Fruit fly (Drosophila melanogaster): ENCODE measurements around the gene CG13926.

The CG13926 gene

dm6 chr3L:1652700-1653200 is 34.8 kb upstream of the CG13926 start, which contains the start of the genes CG7970 and Vta1 (continued):
- TF ChIP-seq CG8359 (GFP tag; optimal IDR thresholded peaks at IDR 0.05; ENCODE audit: borderline replicate concordance) = no peak
- no peak for TF ChIP-seq Optix (GFP tag; IDR thresholded peaks at IDR 0.05)
- TF ChIP-seq CG10366 (GFP tag; IDR thresholded peaks at IDR 0.05) = no peak
- TF ChIP-seq YL-1 (GFP tag; optimal IDR thresholded peaks at IDR 0.05) = peak; percentile 68
- TF ChIP-seq CG15696 (tag; optimal IDR thresholded peaks at IDR 0.05) = no peak
- no peak for TF ChIP-seq CG11247 (GFP tag; IDR thresholded peaks at IDR 0.05)
- TF ChIP-seq tap (tag; optimal IDR thresholded peaks at IDR 0.05) = no peak
- TF ChIP-seq Hr39 (optimal IDR thresholded peaks at IDR 0.05) = no peak
- peak; percentile 16 for TF ChIP-seq nmo (GFP tag; optimal IDR thresholded peaks at IDR 0.05)
- no peak for TF ChIP-seq vfl (GFP tag; optimal IDR thresholded peaks at IDR 0.05)
- TF ChIP-seq HLH4C (GFP tag; IDR thresholded peaks at IDR 0.05; ENCODE audit: partially characterized antibody) = no peak
- TF ChIP-seq Oaz (GFP tag; IDR thresholded peaks at IDR 0.05) = no peak
- TF ChIP-seq Mrtf (GFP tag; IDR thresholded peaks at IDR 0.05) = no peak
- TF ChIP-seq Opbp (GFP tag; IDR thresholded peaks at IDR 0.05; ENCODE audit: partially characterized antibody) = 0 out of 3 replicates have a peak, but pooled peaks have one; percentile 44
- TF ChIP-seq CG10565 (GFP tag; optimal IDR thresholded peaks at IDR 0.05) = no peak
- TF ChIP-seq Abd-B (GFP tag; optimal IDR thresholded peaks at IDR 0.05) = no peak
- peak; percentile 99 for TF ChIP-seq CG15514 (GFP tag; optimal IDR thresholded peaks at IDR 0.05)
- TF ChIP-seq phol (tag; optimal IDR thresholded peaks at IDR 0.05) = no peak
- no peak for TF ChIP-seq CG9609 (GFP tag; optimal IDR thresholded peaks at IDR 0.05)
- no peak for TF ChIP-seq CG32772 (GFP tag; IDR thresholded peaks at IDR 0.05)
- TF ChIP-seq Ets97D (GFP tag; optimal IDR thresholded peaks at IDR 0.05) = no peak
- no peak for TF ChIP-seq CkIIα-i1 (GFP tag; IDR thresholded peaks at IDR 0.05)
- no peak for TF ChIP-seq p53 (GFP tag; optimal IDR thresholded peaks at IDR 0.05)
- TF ChIP-seq Atf6 (GFP tag; IDR thresholded peaks at IDR 0.05) = no peak
- TF ChIP-seq Drgx (GFP tag; IDR thresholded peaks at IDR 0.05) = peak; percentile 63
- no peak for TF ChIP-seq D19A (tag; optimal IDR thresholded peaks at IDR 0.05)
- no peak for TF ChIP-seq HHEX (GFP tag; optimal IDR thresholded peaks at IDR 0.05)
- no peak for TF ChIP-seq CG10979 (tag; optimal IDR thresholded peaks at IDR 0.05)
- TF ChIP-seq Taf1 (GFP tag; IDR thresholded peaks at IDR 0.05) = no peak
- no peak for TF ChIP-seq CG17186 (GFP tag; optimal IDR thresholded peaks at IDR 0.05)
- TF ChIP-seq Sin3A (optimal IDR thresholded peaks at IDR 0.05) = peak; percentile 47
- peak; percentile 98 for TF ChIP-seq nom (GFP tag; optimal IDR thresholded peaks at IDR 0.05)
- no peak for TF ChIP-seq CG6254 (GFP tag; optimal IDR thresholded peaks at IDR 0.05)
- no peak for TF ChIP-seq CG4328 (GFP tag; optimal IDR thresholded peaks at IDR 0.05)
- TF ChIP-seq Hmr (GFP tag; optimal IDR thresholded peaks at IDR 0.05) = no peak
- TF ChIP-seq CG14441 (GFP tag; IDR thresholded peaks at IDR 0.05) = no peak
- TF ChIP-seq Sox102F (GFP tag; optimal IDR thresholded peaks at IDR 0.05) = no peak
- no peak for TF ChIP-seq CG2712 (tag; optimal IDR thresholded peaks at IDR 0.05)
- no peak for TF ChIP-seq cwo (GFP tag; optimal IDR thresholded peaks at IDR 0.05)
- no peak for TF ChIP-seq CG8944 (GFP tag; optimal IDR thresholded peaks at IDR 0.05)
- TF ChIP-seq Asciz (GFP tag; optimal IDR thresholded peaks at IDR 0.05) = no peak
- no peak for TF ChIP-seq HLH54F (GFP tag; optimal IDR thresholded peaks at IDR 0.05)
- no peak for TF ChIP-seq CG14710 (tag; optimal IDR thresholded peaks at IDR 0.05)
- TF ChIP-seq Pdp1 (GFP tag; optimal IDR thresholded peaks at IDR 0.05) = peak in 1 of 2 experiments; percentile 24
- no peak for TF ChIP-seq ken (GFP tag; IDR thresholded peaks at IDR 0.05)
- TF ChIP-seq knrl (GFP tag; IDR thresholded peaks at IDR 0.05; ENCODE audit: partially characterized antibody) = 0 out of 3 replicates have a peak, but pooled peaks have one; percentile 28
- TF ChIP-seq slp2 (GFP tag; optimal IDR thresholded peaks at IDR 0.05) = no peak
- TF ChIP-seq hth (optimal IDR thresholded peaks at IDR 0.05) = no peak
- TF ChIP-seq luna (GFP tag; optimal IDR thresholded peaks at IDR 0.05) = no peak
- TF ChIP-seq bab2 (GFP tag; optimal IDR thresholded peaks at IDR 0.05) = no peak
- TF ChIP-seq Six4 (GFP tag; optimal IDR thresholded peaks at IDR 0.05) = no peak
